Worm (Caenorhabditis elegans) whole organism, L4 larva: Measurements from ENCODE around the gene C05A9.2.

Experiments
- D1046.2 ChIP-seq: fragments of 200-800 bp; sonication (Bioruptor generic); IDR thresholded peaks from 2 replicates; pipeline ENCODE4 v1.3.6; 2022; ENCODE audit warnings: missing genetic modification characterization, missing compliant biosample characterization
- F44E2.7 ChIP-seq: fragments of 200-800 bp; sonication (Bioruptor generic); IDR thresholded peaks from 2 replicates; pipeline ENCODE4 v2.1.2; 2022; ENCODE audit warnings: missing genetic modification characterization, missing compliant biosample characterization
- T20F7.1 ChIP-seq: fragments of 200-800 bp; sonication (Bioruptor generic); optimal IDR thresholded peaks from 2 replicates; lab custom pipeline; 2018; ENCODE audit warnings: mild to moderate bottlenecking, missing genetic modification characterization, missing compliant biosample characterization
- T26A8.4 ChIP-seq: fragments of 200-800 bp; sonication (Bioruptor generic); IDR thresholded peaks from 2 replicates; pipeline ENCODE4 v1.3.6; 2022; ENCODE audit warnings: missing genetic modification characterization, missing compliant biosample characterization
- Y105C5A.15 ChIP-seq: fragments of 200-800 bp; sonication (Bioruptor generic); IDR thresholded peaks from 2 replicates; pipeline ENCODE4 v1.3.6; 2022; ENCODE audit warnings: missing genetic modification characterization, missing compliant biosample characterization
- Y5F2A.4 ChIP-seq: fragments of 200-800 bp; sonication (Bioruptor generic); optimal IDR thresholded peaks from 2 replicates; lab custom pipeline; 2018; ENCODE audit warnings: mild to moderate bottlenecking, missing genetic modification characterization, missing compliant biosample characterization
- aly-2 ChIP-seq: sonication (generic microtip); optimal IDR thresholded peaks from 2 replicates; lab custom pipeline; 2018; ENCODE audit warnings: missing biosample characterization, missing genetic modification characterization
- ama-1 ChIP-seq: fragments of 150-350 bp; optimal IDR thresholded peaks from 2 replicates; lab custom pipeline; 2014; ENCODE audit warnings: inconsistent platforms, mixed read lengths
- attf-4 ChIP-seq: sonication (generic microtip); optimal IDR thresholded peaks from 3 replicates; lab custom pipeline; 2017; ENCODE audit warnings: missing biosample characterization, missing genetic modification characterization
- ceh-20 ChIP-seq: fragments of 200-800 bp; sonication (Bioruptor generic); IDR thresholded peaks from 2 replicates; pipeline ENCODE4 v1.3.6; 2022; ENCODE audit warnings: missing genetic modification reagents, missing genetic modification characterization, missing compliant biosample characterization
- ceh-28 ChIP-seq: fragments of 150-350 bp; optimal IDR thresholded peaks from 2 replicates; lab custom pipeline; 2014; ENCODE audit warnings: missing biosample characterization, missing genetic modification reagents, missing genetic modification characterization
- ceh-62 ChIP-seq: sonication (generic microtip); optimal IDR thresholded peaks from 2 replicates; lab custom pipeline; 2017; ENCODE audit warnings: missing biosample characterization, missing genetic modification characterization
- ceh-82 ChIP-seq: sonication (generic microtip); optimal IDR thresholded peaks from 2 replicates; lab custom pipeline; 2017; ENCODE audit warnings: missing biosample characterization, missing genetic modification characterization
- cey-2 ChIP-seq: sonication (generic microtip); optimal IDR thresholded peaks from 3 replicates; lab custom pipeline; 2017; ENCODE audit warnings: missing genetic modification characterization, mild to moderate bottlenecking, missing compliant biosample characterization, antibody characterized with exemption, borderline replicate concordance; ENCODE audit not compliant: insufficient read depth
- daf-16 ChIP-seq, 3 experiments: sonication (generic microtip); optimal IDR thresholded peaks; 2 replicates each; lab custom pipeline; 2016 to 2017; ENCODE audit warnings: missing genetic modification characterization in 3 of 3, missing genetic modification reagents in 3 of 3, mild to moderate bottlenecking in 2 of 3, missing compliant biosample characterization in 2 of 3, missing biosample characterization in 1 of 3, moderate library complexity in 1 of 3
- daf-19 ChIP-seq: fragments of 200-800 bp; sonication (Bioruptor generic); conservative IDR thresholded peaks from 2 replicates; pipeline ENCODE4 v1.3.6; 2022; ENCODE audit warnings: missing genetic modification characterization, missing compliant biosample characterization
- daf-8 ChIP-seq: fragments of 200-800 bp; sonication (Bioruptor generic); IDR thresholded peaks from 2 replicates; pipeline ENCODE4 v1.3.6; 2022; ENCODE audit warnings: missing genetic modification characterization, missing compliant biosample characterization
- dmd-6 ChIP-seq: fragments of 200-800 bp; sonication (Bioruptor generic); IDR thresholded peaks from 2 replicates; pipeline ENCODE4 v1.3.6; 2022; ENCODE audit warnings: missing genetic modification reagents, missing genetic modification characterization, missing compliant biosample characterization
- dmd-8 ChIP-seq: fragments of 200-800 bp; sonication (Bioruptor generic); IDR thresholded peaks from 2 replicates; pipeline ENCODE4 v1.3.6; 2022; ENCODE audit warnings: missing genetic modification characterization, missing compliant biosample characterization
- dve-1 ChIP-seq: sonication (generic microtip); optimal IDR thresholded peaks from 2 replicates; lab custom pipeline; 2017; ENCODE audit warnings: antibody characterized with exemption, mild to moderate bottlenecking, missing genetic modification characterization, missing compliant biosample characterization; ENCODE audit not compliant: insufficient read depth
- egl-27 ChIP-seq: sonication (generic microtip); optimal IDR thresholded peaks from 3 replicates; lab custom pipeline; 2017; ENCODE audit warnings: missing biosample characterization, missing genetic modification reagents, missing genetic modification characterization
- fkh-10 ChIP-seq: fragments of 150-350 bp; optimal IDR thresholded peaks from 2 replicates; lab custom pipeline; 2014; ENCODE audit warnings: missing biosample characterization, missing genetic modification reagents, missing genetic modification characterization
- fos-1 ChIP-seq: fragments of 150-350 bp; optimal IDR thresholded peaks from 2 replicates; lab custom pipeline; 2014; ENCODE audit warnings: missing biosample characterization, missing genetic modification characterization
- gei-8 ChIP-seq: fragments of 200-800 bp; sonication (Bioruptor generic); optimal IDR thresholded peaks from 2 replicates; lab custom pipeline; 2018; ENCODE audit warnings: mild to moderate bottlenecking, missing genetic modification characterization, missing compliant biosample characterization
- hif-1 ChIP-seq, 2 experiments: sonication (generic microtip); optimal IDR thresholded peaks; 2 replicates each; lab custom pipeline; 2016 to 2017; ENCODE audit warnings: missing compliant biosample characterization in 2 of 2, missing genetic modification characterization in 2 of 2, missing genetic modification reagents in 2 of 2, missing genotype in 2 of 2, mild to moderate bottlenecking in 1 of 2
- hlh-11 ChIP-seq: fragments of 200-800 bp; sonication (Bioruptor generic); optimal IDR thresholded peaks from 2 replicates; lab custom pipeline; 2018; ENCODE audit warnings: mild to moderate bottlenecking, missing genetic modification characterization, missing compliant biosample characterization
- hlh-30 ChIP-seq: sonication (generic microtip); optimal IDR thresholded peaks from 2 replicates; lab custom pipeline; 2017; ENCODE audit warnings: antibody characterized with exemption, mild to moderate bottlenecking, missing genetic modification characterization, missing compliant biosample characterization; ENCODE audit not compliant: insufficient read depth
- hmg-1.1 ChIP-seq: fragments of 200-800 bp; sonication (Bioruptor generic); IDR thresholded peaks from 2 replicates; pipeline ENCODE4 v1.3.6; 2022; ENCODE audit warnings: missing genetic modification reagents, missing genetic modification characterization, missing compliant biosample characterization
- lin-13 ChIP-seq: fragments of 150-350 bp; optimal IDR thresholded peaks from 2 replicates; lab custom pipeline; 2014; ENCODE audit warnings: missing biosample characterization, missing genetic modification reagents, missing genetic modification characterization
- lin-38 ChIP-seq: fragments of 200-800 bp; sonication (Bioruptor generic); IDR thresholded peaks from 2 replicates; pipeline ENCODE4 v1.3.6; 2022; ENCODE audit warnings: missing genetic modification reagents, missing genetic modification characterization, missing compliant biosample characterization
- lir-3 ChIP-seq: sonication (generic microtip); optimal IDR thresholded peaks from 2 replicates; lab custom pipeline; 2016; ENCODE audit warnings: mild to moderate bottlenecking, missing genetic modification characterization, missing compliant biosample characterization
- madf-5 ChIP-seq, 2 experiments: fragments of 200-800 bp; sonication (Bioruptor generic); IDR thresholded peaks; 2 replicates each; pipeline ENCODE4 v1.3.6; 2022; ENCODE audit warnings: missing compliant biosample characterization in 2 of 2, missing genetic modification characterization in 2 of 2
- mdl-1 ChIP-seq, 2 experiments: fragments of 150-350 bp in 1 of 2; sonication (generic microtip) in 1 of 2; optimal IDR thresholded peaks; 2 replicates each; lab custom pipeline; 2014 to 2017; ENCODE audit warnings: missing biosample characterization in 2 of 2, missing genetic modification characterization in 2 of 2
- mxl-3 ChIP-seq: fragments of 200-800 bp; sonication (Bioruptor generic); optimal IDR thresholded peaks from 2 replicates; lab custom pipeline; 2018; ENCODE audit warnings: mild to moderate bottlenecking, missing genetic modification characterization, missing compliant biosample characterization
- nhr-11 ChIP-seq: fragments of 150-350 bp; optimal IDR thresholded peaks from 2 replicates; lab custom pipeline; 2014; ENCODE audit warnings: missing biosample characterization, missing genetic modification characterization
- nhr-111 ChIP-seq: fragments of 200-800 bp; sonication (Bioruptor generic); optimal IDR thresholded peaks from 2 replicates; lab custom pipeline; 2018; ENCODE audit warnings: mild to moderate bottlenecking, missing genetic modification characterization, missing compliant biosample characterization
- nhr-41 ChIP-seq: fragments of 200-800 bp; sonication (Bioruptor generic); IDR thresholded peaks from 2 replicates; pipeline ENCODE4 v1.3.6; 2022; ENCODE audit warnings: missing genetic modification reagents, missing genetic modification characterization, missing compliant biosample characterization
- php-3 ChIP-seq: fragments of 200-800 bp; sonication (Bioruptor generic); IDR thresholded peaks from 2 replicates; pipeline ENCODE4 v1.3.6; 2022; ENCODE audit warnings: missing genetic modification reagents, missing genetic modification characterization, missing compliant biosample characterization
- rbr-2 ChIP-seq: sonication (generic microtip); optimal IDR thresholded peaks from 2 replicates; lab custom pipeline; 2016; ENCODE audit warnings: missing genotype, missing genetic modification characterization, missing compliant biosample characterization
- saeg-2 ChIP-seq: fragments of 200-800 bp; sonication (Bioruptor generic); IDR thresholded peaks from 2 replicates; pipeline ENCODE4 v1.3.6; 2022; ENCODE audit warnings: missing genetic modification reagents, missing genetic modification characterization, missing compliant biosample characterization
- set-16 ChIP-seq: fragments of 200-800 bp; sonication (Bioruptor generic); IDR thresholded peaks from 2 replicates; pipeline ENCODE4 v1.3.6; 2022; ENCODE audit warnings: missing genetic modification reagents, missing genetic modification characterization, missing compliant biosample characterization
- skn-1 ChIP-seq: fragments of 150-350 bp; optimal IDR thresholded peaks from 2 replicates; lab custom pipeline; 2014; ENCODE audit warnings: missing biosample characterization, missing genetic modification characterization
- snpc-4 ChIP-seq: fragments of 150-350 bp; optimal IDR thresholded peaks from 2 replicates; lab custom pipeline; 2014; ENCODE audit warnings: missing biosample characterization, missing genetic modification characterization
- spr-1 ChIP-seq: sonication (generic microtip); optimal IDR thresholded peaks from 2 replicates; lab custom pipeline; 2016; ENCODE audit warnings: mild to moderate bottlenecking, missing genetic modification characterization, missing compliant biosample characterization
- tag-97 ChIP-seq: fragments of 200-800 bp; sonication (Bioruptor generic); IDR thresholded peaks from 2 replicates; pipeline ENCODE4 v1.3.6; 2022; ENCODE audit warnings: missing genetic modification characterization, missing compliant biosample characterization
- unc-39 ChIP-seq: sonication (generic microtip); optimal IDR thresholded peaks from 2 replicates; lab custom pipeline; 2017; ENCODE audit warnings: missing biosample characterization, missing genetic modification characterization
- unc-62 ChIP-seq, 3 experiments: fragments of 150-350 bp in 1 of 3; sonication (generic microtip); optimal IDR thresholded peaks in 2 of 3; peaks in 1 of 3; 1 replicate in 1 of 3; 2 replicates in 2 of 3; lab custom pipeline; 2014 to 2017; ENCODE audit warnings: missing biosample characterization in 3 of 3, missing genetic modification characterization in 3 of 3, missing genetic modification reagents in 3 of 3, missing genotype in 1 of 3
- zfp-2 ChIP-seq: sonication (generic microtip); optimal IDR thresholded peaks from 2 replicates; lab custom pipeline; 2016; ENCODE audit warnings: mild to moderate bottlenecking, missing genetic modification characterization, missing compliant biosample characterization
- zip-2 ChIP-seq: fragments of 150-350 bp; optimal IDR thresholded peaks from 2 replicates; lab custom pipeline; 2014; ENCODE audit warnings: missing biosample characterization, missing genetic modification characterization
- ztf-11 ChIP-seq: fragments of 150-350 bp; optimal IDR thresholded peaks from 2 replicates; lab custom pipeline; 2014; ENCODE audit warnings: missing biosample characterization, missing genetic modification characterization

The C05A9.2 gene

ce11 chrX:10821160-10821559 is 23.3 kb downstream of the C05A9.2 start:
- no peak for TF ChIP-seq ama-1 (lab: Kevin White, UChicago)
- TF ChIP-seq lin-38 (GFP tag; lab: Robert Waterston, UW) = no peak
- peak; percentile 65 for TF ChIP-seq dmd-6 (GFP tag; lab: Robert Waterston, UW)
- TF ChIP-seq aly-2 (tag; lab: Kevin White, UChicago) = no peak
- TF ChIP-seq saeg-2 (GFP tag; lab: Robert Waterston, UW) = 0 out of 2 replicates have a peak, but pooled peaks have one; percentile 39
- no peak for TF ChIP-seq daf-16 (GFP tag; optimal IDR thresholded peaks at IDR 0.05; lab: Kevin White, UChicago)
- TF ChIP-seq daf-16 (tag; optimal IDR thresholded peaks at IDR 0.05; lab: Kevin White, UChicago) = no peak
- TF ChIP-seq daf-8 = no peak
- no peak for TF ChIP-seq fkh-10 (GFP tag; lab: Kevin White, UChicago)
- TF ChIP-seq hlh-11 (tag; lab: Kevin White, UChicago) = no peak
- TF ChIP-seq dmd-8 (GFP tag; lab: Robert Waterston, UW) = peak; percentile 92
- 0 out of 2 replicates have a peak, but pooled peaks have one; percentile 50 for TF ChIP-seq ceh-20 (GFP tag; lab: Robert Waterston, UW)
- TF ChIP-seq mdl-1 (tag; optimal IDR thresholded peaks at IDR 0.05; lab: Kevin White, UChicago) = peak in 1 of 2 experiments; percentile 54
- TF ChIP-seq tag-97 = 0 out of 2 replicates have a peak, but pooled peaks have one; percentile 40
- peak; percentile 80; the same call in 1 of the 2 replicates for TF ChIP-seq F44E2.7 (GFP tag; lab: Robert Waterston, UW)
- no peak for TF ChIP-seq ceh-62
- TF ChIP-seq madf-5 (GFP tag; IDR thresholded peaks at IDR 0.05; lab: Robert Waterston, UW) = peak; percentile 67 to 92; a peak in 3 of 4 replicates
- no peak for TF ChIP-seq attf-4 (tag; lab: Kevin White, UChicago)
- no peak for TF ChIP-seq dve-1 (tag; lab: Kevin White, UChicago)
- peak; percentile 58; the same call in 1 of the 2 replicates for TF ChIP-seq php-3
- TF ChIP-seq ceh-82 = no peak
- TF ChIP-seq unc-62 (GFP tag; optimal IDR thresholded peaks at IDR 0.05 in 1 of 2; lab: Kevin White, UChicago) = peak in 1 of 2 experiments; percentile 65
- TF ChIP-seq unc-62 (tag; optimal IDR thresholded peaks at IDR 0.05; lab: Kevin White, UChicago) = no peak
- no peak for TF ChIP-seq hlh-30 (tag; lab: Kevin White, UChicago)
- no peak for TF ChIP-seq zfp-2 (tag; lab: Kevin White, UChicago)
- peak; percentile 32 for TF ChIP-seq lir-3 (tag; lab: Kevin White, UChicago)
- 0 out of 2 replicates have a peak, but pooled peaks have one; percentile 58 for TF ChIP-seq nhr-41 (GFP tag; lab: Robert Waterston, UW)
- TF ChIP-seq lin-13 (GFP tag; lab: Kevin White, UChicago) = no peak
- TF ChIP-seq zip-2 (tag; lab: Kevin White, UChicago) = no peak
- no peak for TF ChIP-seq set-16 (GFP tag; lab: Robert Waterston, UW)
- no peak for TF ChIP-seq fos-1 (tag; lab: Kevin White, UChicago)
- TF ChIP-seq rbr-2 (tag; lab: Kevin White, UChicago) = peak; percentile 63
- TF ChIP-seq nhr-11 = no peak
- no peak for TF ChIP-seq ceh-28 (tag; lab: Kevin White, UChicago)
- TF ChIP-seq egl-27 (tag; lab: Kevin White, UChicago) = no peak
- TF ChIP-seq mxl-3 (GFP tag; lab: Kevin White, UChicago) = peak; percentile 37
- TF ChIP-seq nhr-111 (GFP tag; lab: Kevin White, UChicago) = peak; percentile 6
- no peak for TF ChIP-seq snpc-4 (tag; lab: Kevin White, UChicago)
- TF ChIP-seq Y105C5A.15 (GFP tag; lab: Robert Waterston, UW) = no peak
- TF ChIP-seq Y5F2A.4 (GFP tag; lab: Kevin White, UChicago) = peak; percentile 42
- TF ChIP-seq spr-1 (tag; lab: Kevin White, UChicago) = peak; percentile 49
- TF ChIP-seq daf-19 (GFP tag; lab: Robert Waterston, UW) = 0 out of 2 replicates have a peak, but pooled peaks have one; percentile 53
- no peak for TF ChIP-seq cey-2
- no peak for TF ChIP-seq T20F7.1 (GFP tag; lab: Kevin White, UChicago)
- no peak for TF ChIP-seq ztf-11 (tag; lab: Kevin White, UChicago)
- TF ChIP-seq unc-39 (tag; lab: Kevin White, UChicago) = no peak
- TF ChIP-seq skn-1 (tag; lab: Kevin White, UChicago) = no peak
- no peak for TF ChIP-seq gei-8 (GFP tag; lab: Kevin White, UChicago)
- TF ChIP-seq D1046.2 (GFP tag; lab: Robert Waterston, UW) = 0 out of 2 replicates have a peak, but pooled peaks have one; percentile 72
- TF ChIP-seq hif-1 (tag; optimal IDR thresholded peaks at IDR 0.05; lab: Kevin White, UChicago) = no peak
- no peak; the same call in 1 of the 2 replicates for TF ChIP-seq T26A8.4 (GFP tag; lab: Robert Waterston, UW)
- TF ChIP-seq hmg-1.1 (GFP tag; lab: Robert Waterston, UW) = peak; percentile 89
